Worm (Caenorhabditis elegans) whole organism, L4 larva: ENCODE measurements around the gene str-9.

Experiments
- R02D3.7 ChIP-seq: fragments of 150-350 bp; sonication (generic microtip); optimal IDR thresholded peaks from 3 replicates; lab custom pipeline; 2014; ENCODE audit warnings: missing biosample characterization, missing genetic modification characterization
- ZK337.2 ChIP-seq: fragments of 200-800 bp; sonication (Bioruptor generic); IDR thresholded peaks from 2 replicates; pipeline ENCODE4 v1.3.6; 2022; ENCODE audit warnings: missing genetic modification reagents, missing genetic modification characterization, missing compliant biosample characterization
- aly-2 ChIP-seq: sonication (generic microtip); optimal IDR thresholded peaks from 2 replicates; lab custom pipeline; 2018; ENCODE audit warnings: missing biosample characterization, missing genetic modification characterization
- arid-1 ChIP-seq: fragments of 200-800 bp; sonication (Bioruptor generic); conservative IDR thresholded peaks from 2 replicates; pipeline ENCODE4 v1.3.6; 2022; ENCODE audit warnings: missing genetic modification reagents, missing genetic modification characterization, missing compliant biosample characterization
- ctbp-1 ChIP-seq: fragments of 200-800 bp; sonication (Bioruptor generic); IDR thresholded peaks from 2 replicates; pipeline ENCODE4 v1.3.6; 2022; ENCODE audit warnings: missing genetic modification reagents, missing genetic modification characterization, missing compliant biosample characterization
- jun-1 ChIP-seq: fragments of 150-350 bp; optimal IDR thresholded peaks from 2 replicates; lab custom pipeline; 2014; ENCODE audit warnings: missing biosample characterization, missing genetic modification reagents, missing genetic modification characterization
- mdl-1 ChIP-seq, 2 experiments: fragments of 150-350 bp in 1 of 2; sonication (generic microtip) in 1 of 2; optimal IDR thresholded peaks; 2 replicates each; lab custom pipeline; 2014 to 2017; ENCODE audit warnings: missing biosample characterization in 2 of 2, missing genetic modification characterization in 2 of 2
- nhr-25 ChIP-seq: sonication (generic microtip); optimal IDR thresholded peaks from 2 replicates; lab custom pipeline; 2017; ENCODE audit warnings: missing genetic modification characterization, mild to moderate bottlenecking, missing compliant biosample characterization, antibody characterized with exemption, moderate library complexity, borderline replicate concordance; ENCODE audit not compliant: insufficient read depth
- set-16 ChIP-seq: fragments of 200-800 bp; sonication (Bioruptor generic); IDR thresholded peaks from 2 replicates; pipeline ENCODE4 v1.3.6; 2022; ENCODE audit warnings: missing genetic modification reagents, missing genetic modification characterization, missing compliant biosample characterization
- zag-1 ChIP-seq: fragments of 150-350 bp; optimal IDR thresholded peaks from 2 replicates; lab custom pipeline; 2014; ENCODE audit warnings: missing biosample characterization, missing genetic modification characterization

- TF ChIP-seq mdl-1 (tag; optimal IDR thresholded peaks at IDR 0.05; lab: Kevin White, UChicago) (no peak), ZK337.2 (GFP tag; lab: Robert Waterston, UW) (no peak), arid-1 (no peak), aly-2 (tag; lab: Kevin White, UChicago) (no peak), jun-1 (tag; lab: Kevin White, UChicago) (no peak), set-16 (GFP tag; lab: Robert Waterston, UW) (no peak), ctbp-1 (GFP tag; lab: Robert Waterston, UW) (no peak), nhr-25 (no peak), zag-1 (no peak), R02D3.7 (tag; lab: Kevin White, UChicago) (no peak)
These were observed 904 bp upstream of the str-9 start for ce11 chrV:15757645-15758044.
